Fruit fly (Drosophila melanogaster) whole organism: ENCODE measurements around the gene Taf9.

ENCODE experiments used
- CG8478 ChIP-seq: fragments of >200 bp; optimal IDR thresholded peaks from 2 replicates; lab custom pipeline; 2018; ENCODE audit warnings: inconsistent platforms
- Dll ChIP-seq: fragments of >200 bp; optimal IDR thresholded peaks from 2 replicates; lab custom pipeline; 2017
- EcR ChIP-seq, 2 experiments: fragments of >200 bp; optimal IDR thresholded peaks; 2 replicates each; lab custom pipeline; 2017; ENCODE audit warnings: missing biosample characterization in 2 of 2, missing genetic modification characterization in 2 of 2, missing genetic modification reagents in 2 of 2
- pan ChIP-seq: fragments of >200 bp; optimal IDR thresholded peaks from 2 replicates; lab custom pipeline; 2017
- psq ChIP-seq: fragments of >200 bp; optimal IDR thresholded peaks from 2 replicates; lab custom pipeline; 2017
- usp ChIP-seq: fragments of >200 bp; optimal IDR thresholded peaks from 2 replicates; lab custom pipeline; 2017; ENCODE audit warnings: missing biosample characterization, missing genetic modification characterization, mixed read lengths

DNA sequence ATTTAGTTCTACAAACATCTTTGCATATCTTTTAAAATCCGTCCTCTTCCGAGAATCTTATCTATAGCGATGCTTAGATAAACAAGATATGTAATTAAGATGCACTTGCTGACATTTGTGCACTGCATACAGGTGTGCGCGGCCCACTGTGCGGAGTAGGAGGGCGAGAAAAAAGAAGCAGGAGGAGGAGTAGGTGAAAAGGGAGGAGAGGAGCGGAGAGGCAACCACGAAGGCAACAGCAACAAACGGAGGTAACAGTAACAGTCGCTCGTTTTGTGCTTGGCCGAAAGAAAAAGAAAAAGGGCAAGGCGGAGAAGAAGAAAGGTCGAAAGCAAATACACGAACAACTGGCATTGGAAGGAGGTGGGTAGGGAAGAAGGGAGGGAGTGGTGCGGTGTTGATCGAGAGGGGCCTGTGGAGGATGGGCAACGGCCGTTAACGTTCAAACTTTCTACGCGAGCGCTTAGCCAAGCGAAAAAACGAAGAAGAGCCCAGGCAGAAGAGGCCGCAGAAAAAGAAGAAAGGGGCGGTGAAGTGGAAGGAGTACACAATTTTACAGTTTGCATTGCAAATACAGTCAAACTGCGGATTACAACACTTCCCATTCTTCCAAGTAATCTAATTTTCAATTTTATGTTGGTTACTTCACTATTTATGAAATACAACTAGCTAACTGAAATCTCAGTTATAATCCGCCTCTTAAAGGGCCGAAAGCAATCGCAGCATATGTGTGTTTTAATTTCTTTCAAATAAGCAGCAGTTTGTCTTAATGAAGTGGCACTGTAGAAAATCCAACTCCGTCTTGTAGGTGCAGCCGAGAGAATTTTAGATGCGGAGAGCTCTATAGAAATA, 9.6 kb upstream of the Taf9 start:
- TF ChIP-seq CG8478 (no peak), Dll (lab: Kevin White, UChicago) (no peak), usp (GFP tag; lab: Kevin White, UChicago) (no peak), EcR (GFP tag; optimal IDR thresholded peaks at IDR 0.05; lab: Kevin White, UChicago) (no peak), psq (lab: Kevin White, UChicago) (no peak), pan (no peak)
